Worm (Caenorhabditis elegans) whole organism, young adult: ENCODE results near the gene slo-1.

Experiments used
- F49E8.2 ChIP-seq: sonication (generic microtip); optimal IDR thresholded peaks from 3 replicates; lab custom pipeline; 2017; ENCODE audit warnings: missing genetic modification characterization, mild to moderate bottlenecking, missing compliant biosample characterization, antibody characterized with exemption, moderate library complexity; ENCODE audit not compliant: insufficient read depth
- K12H6.12 ChIP-seq: fragments of 200-800 bp; sonication (Bioruptor generic); optimal IDR thresholded peaks from 2 replicates; lab custom pipeline; 2018; ENCODE audit warnings: mild to moderate bottlenecking, missing genetic modification characterization, missing compliant biosample characterization
- Y56A3A.18 ChIP-seq: fragments of 200-800 bp; sonication (Bioruptor generic); IDR thresholded peaks from 2 replicates; pipeline ENCODE4 v1.3.6; 2022; ENCODE audit warnings: missing genetic modification reagents, missing genetic modification characterization, missing compliant biosample characterization
- aptf-2 ChIP-seq: fragments of 200-800 bp; sonication (Bioruptor generic); conservative IDR thresholded peaks from 2 replicates; pipeline ENCODE4 v1.3.6; 2022; ENCODE audit warnings: missing genetic modification reagents, missing genetic modification characterization, missing compliant biosample characterization
- athp-1 ChIP-seq: sonication (generic microtip); optimal IDR thresholded peaks from 2 replicates; lab custom pipeline; 2017; ENCODE audit warnings: mild to moderate bottlenecking, missing genetic modification characterization, missing compliant biosample characterization
- ets-4 ChIP-seq: fragments of 200-800 bp; sonication (Bioruptor generic); optimal IDR thresholded peaks from 2 replicates; lab custom pipeline; 2018; ENCODE audit warnings: mild to moderate bottlenecking, missing genetic modification characterization, missing compliant biosample characterization
- madf-6 ChIP-seq: fragments of 200-800 bp; sonication (Bioruptor generic); IDR thresholded peaks from 2 replicates; pipeline ENCODE4 v1.3.6; 2022; ENCODE audit warnings: missing genetic modification reagents, missing genetic modification characterization, missing compliant biosample characterization
- nfya-1 ChIP-seq: sonication (generic microtip); optimal IDR thresholded peaks from 2 replicates; lab custom pipeline; 2017; ENCODE audit warnings: antibody characterized with exemption, missing compliant biosample characterization, missing genetic modification characterization, borderline replicate concordance; ENCODE audit not compliant: insufficient read depth
- ztf-22 ChIP-seq: fragments of 200-800 bp; sonication (Bioruptor generic); optimal IDR thresholded peaks from 2 replicates; lab custom pipeline; 2018; ENCODE audit warnings: mild to moderate bottlenecking, missing genetic modification characterization, moderate library complexity, missing compliant biosample characterization

DNA sequence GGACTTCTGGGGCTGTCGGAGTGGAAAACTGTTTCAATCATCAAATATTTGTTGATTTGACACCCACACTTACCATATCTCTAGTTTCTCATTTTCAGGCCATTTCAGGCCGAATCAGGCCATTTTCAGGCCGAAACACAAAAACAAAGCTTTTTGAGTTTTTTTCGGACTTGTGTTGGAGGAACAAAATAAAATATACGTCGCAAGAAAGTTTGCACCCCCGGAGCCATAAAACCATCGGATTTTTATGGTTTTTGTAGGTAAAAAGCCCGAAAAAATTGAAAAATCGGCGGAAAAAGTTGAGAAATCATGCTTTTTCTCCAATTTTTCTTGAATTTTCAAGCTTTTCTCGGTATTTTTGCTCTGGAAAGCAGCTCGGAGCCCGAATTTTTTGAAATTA, 16.5 kb downstream of the slo-1 start, which contains the start of gene Y51A2D.1:
- no peak for TF ChIP-seq athp-1
- TF ChIP-seq aptf-2 (GFP tag; lab: Robert Waterston, UW), result no peak
- no peak for TF ChIP-seq ets-4 (GFP tag; lab: Kevin White, UChicago)
- no peak for TF ChIP-seq nfya-1 (tag; lab: Kevin White, UChicago)
- TF ChIP-seq ztf-22 (GFP tag; lab: Kevin White, UChicago), result no peak
- TF ChIP-seq Y56A3A.18 (GFP tag; lab: Robert Waterston, UW), result no peak
- no peak for TF ChIP-seq F49E8.2 (tag; lab: Kevin White, UChicago)
- no peak for TF ChIP-seq K12H6.12
- no peak for TF ChIP-seq madf-6 (GFP tag; lab: Robert Waterston, UW)
